Worm (Caenorhabditis elegans) whole organism, L2 larva: ENCODE measurements around the gene F19B10.10.

ENCODE experiments used
- C34F6.9 ChIP-seq: fragments of 150-350 bp; optimal IDR thresholded peaks from 2 replicates; lab custom pipeline; 2014; ENCODE audit warnings: missing biosample characterization, missing genetic modification characterization
- F13H6.1 ChIP-seq: sonication (generic microtip); optimal IDR thresholded peaks from 2 replicates; lab custom pipeline; 2016; ENCODE audit warnings: missing genetic modification characterization, missing compliant biosample characterization
- R02D3.7 ChIP-seq: fragments of 150-350 bp; optimal IDR thresholded peaks from 2 replicates; lab custom pipeline; 2014; ENCODE audit warnings: missing biosample characterization, missing genetic modification characterization
- Y55F3AM.14 ChIP-seq: fragments of 200-800 bp; sonication (Bioruptor generic); optimal IDR thresholded peaks from 2 replicates; lab custom pipeline; 2018; ENCODE audit warnings: mild to moderate bottlenecking, missing genetic modification characterization, missing compliant biosample characterization
- alr-1 ChIP-seq: fragments of 150-350 bp; optimal IDR thresholded peaks from 2 replicates; lab custom pipeline; 2014; ENCODE audit warnings: missing biosample characterization, missing genetic modification characterization
- ama-1 ChIP-seq: fragments of 150-350 bp; optimal IDR thresholded peaks from 2 replicates; lab custom pipeline; 2018; ENCODE audit warnings: inconsistent platforms
- blmp-1 ChIP-seq: sonication (generic microtip); optimal IDR thresholded peaks from 2 replicates; lab custom pipeline; 2017; ENCODE audit warnings: missing genetic modification characterization, mild to moderate bottlenecking, missing compliant biosample characterization, antibody characterized with exemption, moderate library complexity; ENCODE audit not compliant: insufficient read depth
- ceh-16 ChIP-seq: fragments of 150-350 bp; optimal IDR thresholded peaks from 2 replicates; lab custom pipeline; 2014; ENCODE audit warnings: missing biosample characterization, missing genetic modification characterization
- ceh-82 ChIP-seq: fragments of 150-350 bp; optimal IDR thresholded peaks from 2 replicates; lab custom pipeline; 2014; ENCODE audit warnings: missing biosample characterization, missing genetic modification characterization
- crh-2 ChIP-seq: sonication (generic microtip); optimal IDR thresholded peaks from 2 replicates; lab custom pipeline; 2017; ENCODE audit warnings: missing biosample characterization, missing genetic modification characterization
- dmd-4 ChIP-seq: sonication (generic microtip); optimal IDR thresholded peaks from 2 replicates; lab custom pipeline; 2017; ENCODE audit warnings: missing biosample characterization, missing genetic modification characterization
- egl-27 ChIP-seq: sonication (generic microtip); optimal IDR thresholded peaks from 3 replicates; lab custom pipeline; 2017; ENCODE audit warnings: missing biosample characterization, missing genetic modification reagents, missing genetic modification characterization
- elt-1 ChIP-seq: fragments of 150-350 bp; optimal IDR thresholded peaks from 2 replicates; lab custom pipeline; 2014; ENCODE audit warnings: missing biosample characterization, missing genetic modification characterization
- elt-3 ChIP-seq: sonication (generic microtip); optimal IDR thresholded peaks from 2 replicates; lab custom pipeline; 2017; ENCODE audit warnings: missing biosample characterization, missing genetic modification characterization
- fos-1 ChIP-seq: fragments of 150-350 bp; optimal IDR thresholded peaks from 2 replicates; lab custom pipeline; 2014; ENCODE audit warnings: missing biosample characterization, missing genetic modification characterization
- gmeb-1 ChIP-seq: fragments of 150-350 bp; optimal IDR thresholded peaks from 2 replicates; lab custom pipeline; 2014; ENCODE audit warnings: missing biosample characterization, missing genetic modification characterization
- lsy-2 ChIP-seq, 2 experiments: fragments of 150-350 bp in 1 of 2; sonication (generic microtip) in 1 of 2; optimal IDR thresholded peaks; 2 replicates each; lab custom pipeline; 2014 to 2017; ENCODE audit warnings: missing biosample characterization in 2 of 2, missing genetic modification characterization in 2 of 2
- mab-5 ChIP-seq: fragments of 150-350 bp; optimal IDR thresholded peaks from 2 replicates; lab custom pipeline; 2014; ENCODE audit warnings: missing biosample characterization, missing genetic modification characterization
- mdl-1 ChIP-seq, 2 experiments: fragments of 150-350 bp in 1 of 2; sonication (generic microtip) in 1 of 2; optimal IDR thresholded peaks; 2 replicates each; lab custom pipeline; 2017; ENCODE audit warnings: missing biosample characterization in 2 of 2, missing genetic modification characterization in 2 of 2
- nhr-11 ChIP-seq: fragments of 150-350 bp; optimal IDR thresholded peaks from 2 replicates; lab custom pipeline; 2014; ENCODE audit warnings: missing biosample characterization, missing genetic modification characterization
- nhr-12 ChIP-seq: fragments of 150-350 bp; optimal IDR thresholded peaks from 2 replicates; lab custom pipeline; 2014; ENCODE audit warnings: missing biosample characterization, missing genetic modification characterization
- nhr-129 ChIP-seq: fragments of 150-350 bp; optimal IDR thresholded peaks from 2 replicates; lab custom pipeline; 2014; ENCODE audit warnings: missing biosample characterization, missing genetic modification characterization
- nhr-21 ChIP-seq: fragments of 150-350 bp; optimal IDR thresholded peaks from 2 replicates; lab custom pipeline; 2014; ENCODE audit warnings: missing biosample characterization, missing genetic modification characterization
- nhr-23 ChIP-seq: fragments of 150-350 bp; optimal IDR thresholded peaks from 2 replicates; lab custom pipeline; 2014; ENCODE audit warnings: missing biosample characterization, missing genetic modification reagents, missing genetic modification characterization
- nhr-237 ChIP-seq: fragments of 150-350 bp; optimal IDR thresholded peaks from 2 replicates; lab custom pipeline; 2014; ENCODE audit warnings: missing biosample characterization, missing genetic modification characterization
- nhr-25 ChIP-seq: fragments of 150-350 bp; sonication (generic microtip); optimal IDR thresholded peaks from 3 replicates; lab custom pipeline; 2014; ENCODE audit warnings: missing biosample characterization, missing genetic modification characterization
- nhr-6 ChIP-seq: fragments of 150-350 bp; optimal IDR thresholded peaks from 2 replicates; lab custom pipeline; 2014; ENCODE audit warnings: missing biosample characterization, missing genetic modification characterization
- sma-3 ChIP-seq: sonication (generic microtip); optimal IDR thresholded peaks from 2 replicates; lab custom pipeline; 2016; ENCODE audit warnings: missing genetic modification reagents, missing genetic modification characterization, missing compliant biosample characterization
- sma-9 ChIP-seq, 2 experiments: fragments of 150-350 bp in 1 of 2; sonication (generic microtip) in 1 of 2; optimal IDR thresholded peaks; 2 replicates each; lab custom pipeline; 2014 to 2016; ENCODE audit warnings: missing genetic modification characterization in 2 of 2, mild to moderate bottlenecking in 1 of 2, missing biosample characterization in 1 of 2, missing compliant biosample characterization in 1 of 2, missing genetic modification reagents in 1 of 2, moderate library complexity in 1 of 2
- snpc-4 ChIP-seq: fragments of 150-350 bp; optimal IDR thresholded peaks from 2 replicates; lab custom pipeline; 2014; ENCODE audit warnings: missing biosample characterization, missing genetic modification characterization
- unc-39 ChIP-seq: fragments of 150-350 bp; optimal IDR thresholded peaks from 2 replicates; lab custom pipeline; 2014; ENCODE audit warnings: missing biosample characterization, missing genetic modification characterization
- unc-55 ChIP-seq: fragments of 150-350 bp; sonication (generic microtip); optimal IDR thresholded peaks from 3 replicates; lab custom pipeline; 2014; ENCODE audit warnings: missing biosample characterization, missing genetic modification reagents, missing genetic modification characterization
- unc-62 ChIP-seq: fragments of 150-350 bp; optimal IDR thresholded peaks from 2 replicates; lab custom pipeline; 2014; ENCODE audit warnings: missing biosample characterization, missing genetic modification reagents, missing genetic modification characterization
- zag-1 ChIP-seq: fragments of 150-350 bp; optimal IDR thresholded peaks from 2 replicates; lab custom pipeline; 2014; ENCODE audit warnings: missing biosample characterization, missing genetic modification characterization
- ztf-4 ChIP-seq: fragments of 150-350 bp; optimal IDR thresholded peaks from 2 replicates; lab custom pipeline; 2014; ENCODE audit warnings: missing biosample characterization, missing genetic modification characterization

F19B10.10 gene

ce11 chrII:3665181-3665580 lies 16.0 kb downstream of the F19B10.10 start:
- TF ChIP-seq C34F6.9 (tag; lab: Kevin White, UChicago) (no peak), blmp-1 (tag; lab: Kevin White, UChicago) (no peak), ztf-4 (tag; lab: Kevin White, UChicago) (no peak), ama-1 (lab: Kevin White, UChicago) (no peak), Y55F3AM.14 (GFP tag; lab: Kevin White, UChicago) (no peak), R02D3.7 (tag; lab: Kevin White, UChicago) (no peak), egl-27 (tag; lab: Kevin White, UChicago) (no peak), nhr-23 (no peak), snpc-4 (tag; lab: Kevin White, UChicago) (no peak), dmd-4 (no peak), zag-1 (no peak), elt-3 (tag; lab: Kevin White, UChicago) (no peak), ceh-82 (tag; lab: Kevin White, UChicago) (no peak), mdl-1 (tag; optimal IDR thresholded peaks at IDR 0.05; lab: Kevin White, UChicago) (no peak), nhr-6 (tag; lab: Kevin White, UChicago) (no peak), nhr-237 (no peak)
- TF ChIP-seq, all 48 proteins: peak for 0

- TF ChIP-seq egl-27 (tag; lab: Kevin White, UChicago), result no peak
- no peak for TF ChIP-seq gmeb-1
- TF ChIP-seq dmd-4, result no peak
- no peak for TF ChIP-seq nhr-21 (tag; lab: Kevin White, UChicago)
- TF ChIP-seq sma-3, result no peak
- TF ChIP-seq nhr-237, result no peak
- TF ChIP-seq Y55F3AM.14 (GFP tag; lab: Kevin White, UChicago), result no peak
- TF ChIP-seq nhr-25 (tag; lab: Kevin White, UChicago), result no peak
- no peak for TF ChIP-seq C34F6.9 (tag; lab: Kevin White, UChicago)
- TF ChIP-seq elt-3 (tag; lab: Kevin White, UChicago), result no peak
- no peak for TF ChIP-seq ama-1 (lab: Kevin White, UChicago)
- no peak for TF ChIP-seq snpc-4 (tag; lab: Kevin White, UChicago)
- TF ChIP-seq F13H6.1, result no peak
- no peak for TF ChIP-seq lsy-2 (tag; optimal IDR thresholded peaks at IDR 0.05; lab: Kevin White, UChicago)
- TF ChIP-seq ztf-4 (tag; lab: Kevin White, UChicago), result no peak
- no peak for TF ChIP-seq nhr-129 (tag; lab: Kevin White, UChicago)
- TF ChIP-seq sma-9 (GFP tag; optimal IDR thresholded peaks at IDR 0.05; lab: Kevin White, UChicago), result no peak
- TF ChIP-seq sma-9 (tag; optimal IDR thresholded peaks at IDR 0.05; lab: Kevin White, UChicago), result no peak
- no peak for TF ChIP-seq ceh-82 (tag; lab: Kevin White, UChicago)
- TF ChIP-seq fos-1 (tag; lab: Kevin White, UChicago), result no peak
- TF ChIP-seq unc-39 (tag; lab: Kevin White, UChicago), result no peak
- TF ChIP-seq, all 48 proteins: peak for 0
These were observed 16.7 kb downstream of the F19B10.10 start, which contains the start of gene F19B10.3 for ce11 chrII:3664470-3664869. TSS of gene F19B10.3 (plus strand) at chrII:3664770.

DNA sequence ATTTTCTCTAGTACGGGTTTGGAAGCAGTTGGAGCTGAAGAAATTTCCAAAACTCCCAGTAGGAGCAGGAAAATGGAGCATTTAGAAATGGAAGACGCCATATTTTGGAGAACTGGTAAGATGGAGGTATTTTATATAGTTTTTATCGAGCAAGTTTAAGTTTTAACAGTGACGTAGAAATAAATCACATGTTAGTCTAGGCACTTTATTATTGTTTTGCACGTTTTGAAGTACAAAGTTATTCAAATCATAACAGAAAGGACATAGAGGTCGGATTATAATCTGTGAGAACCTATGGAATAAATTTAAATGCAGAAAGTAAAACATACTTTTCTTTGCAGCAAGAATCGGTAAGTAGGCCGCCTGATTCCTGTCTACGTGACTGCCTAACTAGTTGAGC lies 17.4 kb downstream of the F19B10.10 start, which contains the start of gene F19B10.6:
Gene F19B10.6 (minus strand): TSS at position 101 of the 400 bp plus-strand sequence.
- TF ChIP-seq C34F6.9 (tag; lab: Kevin White, UChicago), result no peak
- no peak for TF ChIP-seq nhr-23
- no peak for TF ChIP-seq alr-1 (tag; lab: Kevin White, UChicago)
- no peak for TF ChIP-seq ceh-16 (tag; lab: Kevin White, UChicago)
- no peak for TF ChIP-seq mdl-1 (tag; optimal IDR thresholded peaks at IDR 0.05; lab: Kevin White, UChicago)
- no peak for TF ChIP-seq nhr-129 (tag; lab: Kevin White, UChicago)
- TF ChIP-seq F13H6.1, result no peak
- no peak for TF ChIP-seq nhr-11 (tag; lab: Kevin White, UChicago)
- TF ChIP-seq nhr-12 (tag; lab: Kevin White, UChicago), result no peak
- no peak for TF ChIP-seq elt-3 (tag; lab: Kevin White, UChicago)
- TF ChIP-seq blmp-1 (tag; lab: Kevin White, UChicago), result no peak
- no peak for TF ChIP-seq R02D3.7 (tag; lab: Kevin White, UChicago)
- no peak for TF ChIP-seq Y55F3AM.14 (GFP tag; lab: Kevin White, UChicago)
- TF ChIP-seq unc-62 (GFP tag; lab: Kevin White, UChicago), result no peak
- TF ChIP-seq mab-5 (tag; lab: Kevin White, UChicago), result no peak
- TF ChIP-seq elt-1 (tag; lab: Kevin White, UChicago), result no peak
- TF ChIP-seq crh-2 (tag; lab: Kevin White, UChicago), result no peak

- peak; percentile 95 for TF ChIP-seq fos-1 (tag; lab: Kevin White, UChicago)
- TF ChIP-seq C34F6.9 (tag; lab: Kevin White, UChicago), result peak; percentile 84
- no peak for TF ChIP-seq elt-1 (tag; lab: Kevin White, UChicago)
- peak; percentile 53 for TF ChIP-seq unc-55 (GFP tag; lab: Kevin White, UChicago)
- peak; percentile 17 for TF ChIP-seq gmeb-1
- no peak for TF ChIP-seq unc-62 (GFP tag; lab: Kevin White, UChicago)
These were observed 19.3 kb downstream of the F19B10.10 start, which contains the start of gene F19B10.13 for ce11 chrII:3661932-3662331. TSS of gene F19B10.13 (plus strand) at chrII:3662274.
